Fruit fly (Drosophila melanogaster) whole organism, prepupa: ENCODE measurements around the gene CG4629.
A peak's percentile ranks its signal among the peaks of the same experiment; 100 is the strongest.

Source experiments
- Blimp-1 ChIP-seq: fragments of 200-800 bp; sonication (Bioruptor generic); optimal IDR thresholded peaks from 3 replicates; lab custom pipeline; 2017; ENCODE audit warnings: missing biosample characterization, missing genetic modification characterization, mild to moderate bottlenecking, moderate library complexity, missing genetic modification reagents
- CG11762 ChIP-seq: fragments of 200-800 bp; sonication (Bioruptor generic); optimal IDR thresholded peaks from 3 replicates; lab custom pipeline; 2016; ENCODE audit warnings: missing biosample characterization, missing genetic modification characterization; ENCODE audit not compliant: insufficient read depth
- CG11902 ChIP-seq: fragments of 200-800 bp; sonication (Bioruptor generic); optimal IDR thresholded peaks from 3 replicates; lab custom pipeline; 2016; ENCODE audit warnings: missing biosample characterization, missing genetic modification characterization
- CG15336 ChIP-seq: fragments of 200-800 bp; sonication (Bioruptor generic); IDR thresholded peaks from 2 replicates; pipeline ENCODE4 v1.3.6; 2022; ENCODE audit warnings: missing biosample characterization, missing genetic modification characterization
- CG1621 ChIP-seq: fragments of 200-800 bp; sonication (Bioruptor generic); optimal IDR thresholded peaks from 3 replicates; lab custom pipeline; 2018; ENCODE audit warnings: missing biosample characterization, mild to moderate bottlenecking, missing genetic modification characterization
- CG16779 ChIP-seq: fragments of 200-800 bp; sonication (Bioruptor generic); optimal IDR thresholded peaks from 3 replicates; lab custom pipeline; 2017; ENCODE audit warnings: missing biosample characterization, mild to moderate bottlenecking, missing genetic modification characterization
- CG31627 ChIP-seq: fragments of 200-800 bp; sonication (Bioruptor generic); optimal IDR thresholded peaks from 3 replicates; lab custom pipeline; 2016; ENCODE audit warnings: missing biosample characterization, missing genetic modification characterization
- CG32006 ChIP-seq: fragments of 200-800 bp; sonication (Bioruptor generic); optimal IDR thresholded peaks from 3 replicates; lab custom pipeline; 2017; ENCODE audit warnings: missing biosample characterization, mild to moderate bottlenecking, missing genetic modification characterization
- CG3919 ChIP-seq: fragments of 200-800 bp; sonication (Bioruptor generic); optimal IDR thresholded peaks from 3 replicates; lab custom pipeline; 2016; ENCODE audit warnings: missing biosample characterization, missing genetic modification characterization
- CG4318 ChIP-seq: fragments of 200-800 bp; sonication (Bioruptor generic); optimal IDR thresholded peaks from 3 replicates; lab custom pipeline; 2017; ENCODE audit warnings: missing biosample characterization, mild to moderate bottlenecking, missing genetic modification characterization
- CG6276 ChIP-seq: fragments of 200-800 bp; sonication (Bioruptor generic); optimal IDR thresholded peaks from 2 replicates; lab custom pipeline; 2017; ENCODE audit warnings: missing biosample characterization, mild to moderate bottlenecking, missing genetic modification characterization
- CG6792 ChIP-seq: fragments of 200-800 bp; sonication (Bioruptor generic); optimal IDR thresholded peaks from 3 replicates; lab custom pipeline; 2016; ENCODE audit warnings: missing biosample characterization, missing genetic modification characterization
- CG6808 ChIP-seq: fragments of 200-800 bp; sonication (Bioruptor generic); optimal IDR thresholded peaks from 3 replicates; lab custom pipeline; 2017; ENCODE audit warnings: missing biosample characterization, missing genetic modification characterization, mild to moderate bottlenecking, moderate library complexity, missing genetic modification reagents
- CG6854 ChIP-seq: fragments of 200-800 bp; sonication (Bioruptor generic); optimal IDR thresholded peaks from 2 replicates; lab custom pipeline; 2017; ENCODE audit warnings: missing biosample characterization, mild to moderate bottlenecking, missing genetic modification characterization
- CG8119 ChIP-seq: fragments of 200-800 bp; sonication (Bioruptor generic); IDR thresholded peaks from 3 replicates; pipeline ENCODE4 v1.3.6; 2022; ENCODE audit warnings: missing biosample characterization, missing genetic modification characterization
- CG8319 ChIP-seq: fragments of 200-800 bp; sonication (Bioruptor generic); optimal IDR thresholded peaks from 3 replicates; lab custom pipeline; 2016; ENCODE audit warnings: missing biosample characterization, missing genetic modification characterization
- CG8632 ChIP-seq: fragments of 200-800 bp; sonication (Bioruptor generic); optimal IDR thresholded peaks from 3 replicates; lab custom pipeline; 2016; ENCODE audit warnings: missing biosample characterization, missing genetic modification characterization
- CG9139 ChIP-seq: fragments of 200-800 bp; sonication (Bioruptor generic); optimal IDR thresholded peaks from 3 replicates; lab custom pipeline; 2017; ENCODE audit warnings: missing biosample characterization, mild to moderate bottlenecking, missing genetic modification characterization
- Eip78C ChIP-seq: fragments of 200-800 bp; sonication (Bioruptor generic); peaks from one replicate; lab custom pipeline; 2016; ENCODE audit warnings: missing biosample characterization, missing genetic modification characterization
- Ets21C ChIP-seq: fragments of 200-800 bp; sonication (Bioruptor generic); optimal IDR thresholded peaks from 3 replicates; lab custom pipeline; 2016; ENCODE audit warnings: missing biosample characterization, missing genetic modification characterization
- Gug ChIP-seq: fragments of 200-800 bp; sonication (Bioruptor generic); IDR thresholded peaks from 2 replicates; pipeline ENCODE4 v1.3.6; 2022; ENCODE audit warnings: missing biosample characterization, missing genetic modification characterization
- Hr38 ChIP-seq: sonication (Bioruptor generic); optimal IDR thresholded peaks from 2 replicates; lab custom pipeline; 2016; ENCODE audit warnings: missing biosample characterization, missing genetic modification characterization
- Hr39 ChIP-seq: fragments of 200-800 bp; sonication (Bioruptor generic); optimal IDR thresholded peaks from 2 replicates; lab custom pipeline; 2016; ENCODE audit warnings: missing biosample characterization, missing genetic modification characterization
- Lpt ChIP-seq: fragments of 200-800 bp; sonication (Bioruptor generic); optimal IDR thresholded peaks from 3 replicates; lab custom pipeline; 2016; ENCODE audit warnings: missing biosample characterization, missing genetic modification characterization
- Met ChIP-seq: fragments of 200-800 bp; sonication (Bioruptor generic); optimal IDR thresholded peaks from 3 replicates; lab custom pipeline; 2016; ENCODE audit warnings: missing biosample characterization, missing genetic modification characterization
- Sox102F ChIP-seq: fragments of 200-800 bp; sonication (Bioruptor generic); optimal IDR thresholded peaks from 2 replicates; lab custom pipeline; 2016; ENCODE audit warnings: missing biosample characterization, mild to moderate bottlenecking, missing genetic modification characterization
- Sox14 ChIP-seq: fragments of 200-800 bp; sonication (Bioruptor generic); optimal IDR thresholded peaks from 3 replicates; lab custom pipeline; 2016; ENCODE audit warnings: missing biosample characterization, missing genetic modification characterization
- Sox15 ChIP-seq: fragments of 200-800 bp; sonication (Bioruptor generic); optimal IDR thresholded peaks from 3 replicates; lab custom pipeline; 2016; ENCODE audit warnings: missing biosample characterization, missing genetic modification characterization
- achi ChIP-seq: fragments of 200-800 bp; sonication (Bioruptor generic); optimal IDR thresholded peaks from 3 replicates; lab custom pipeline; 2016; ENCODE audit warnings: missing biosample characterization, missing genetic modification characterization
- acj6 ChIP-seq: fragments of 200-800 bp; sonication (Bioruptor generic); optimal IDR thresholded peaks from 3 replicates; lab custom pipeline; 2016; ENCODE audit warnings: missing biosample characterization, missing genetic modification characterization
- cyc ChIP-seq: fragments of 200-800 bp; sonication (Bioruptor generic); optimal IDR thresholded peaks from 3 replicates; lab custom pipeline; 2016; ENCODE audit warnings: missing biosample characterization, missing genetic modification characterization
- dac ChIP-seq: fragments of 200-800 bp; sonication (Bioruptor generic); optimal IDR thresholded peaks from 2 replicates; lab custom pipeline; 2017; ENCODE audit warnings: missing biosample characterization, mild to moderate bottlenecking, missing genetic modification characterization
- eg ChIP-seq: fragments of 200-800 bp; sonication (Bioruptor generic); IDR thresholded peaks from 3 replicates; pipeline ENCODE4 v1.3.6; 2022; ENCODE audit warnings: missing biosample characterization, missing genetic modification characterization
- esn ChIP-seq: fragments of 200-800 bp; sonication (Bioruptor generic); optimal IDR thresholded peaks from 2 replicates; lab custom pipeline; 2016; ENCODE audit warnings: missing biosample characterization, mild to moderate bottlenecking, missing genetic modification characterization, moderate library complexity
- fkh ChIP-seq: fragments of 200-800 bp; sonication (Bioruptor generic); optimal IDR thresholded peaks from 3 replicates; lab custom pipeline; 2017; ENCODE audit warnings: missing biosample characterization, mild to moderate bottlenecking, missing genetic modification characterization, moderate library complexity
- lz ChIP-seq: fragments of 200-800 bp; sonication (Bioruptor generic); optimal IDR thresholded peaks from 3 replicates; lab custom pipeline; 2016; ENCODE audit warnings: missing biosample characterization, missing genetic modification characterization
- net ChIP-seq: fragments of 200-800 bp; sonication (Bioruptor generic); optimal IDR thresholded peaks from 3 replicates; lab custom pipeline; 2016; ENCODE audit warnings: missing biosample characterization, missing genetic modification characterization
- pdm3 ChIP-seq: fragments of 200-800 bp; sonication (Bioruptor generic); optimal IDR thresholded peaks from 3 replicates; lab custom pipeline; 2016; ENCODE audit warnings: missing biosample characterization, missing genetic modification characterization
- ss ChIP-seq, 2 experiments: fragments of 200-800 bp; sonication (Bioruptor generic); optimal IDR thresholded peaks; 2 replicates in 1 of 2; 3 replicates in 1 of 2; lab custom pipeline; 2017 to 2018; ENCODE audit warnings: mild to moderate bottlenecking in 2 of 2, missing biosample characterization in 2 of 2, missing genetic modification characterization in 2 of 2, moderate library complexity in 1 of 2
- svp ChIP-seq: fragments of 200-800 bp; sonication (Bioruptor generic); peaks from one replicate; lab custom pipeline; 2016; ENCODE audit warnings: missing biosample characterization, missing genetic modification characterization
- topi ChIP-seq: fragments of 200-800 bp; sonication (Bioruptor generic); optimal IDR thresholded peaks from 3 replicates; lab custom pipeline; 2016; ENCODE audit warnings: missing biosample characterization, missing genetic modification characterization
- vri ChIP-seq: fragments of 200-800 bp; sonication (Bioruptor generic); optimal IDR thresholded peaks from 3 replicates; lab custom pipeline; 2016; ENCODE audit warnings: missing biosample characterization, mild to moderate bottlenecking, missing genetic modification characterization

Gene CG4629

DNA sequence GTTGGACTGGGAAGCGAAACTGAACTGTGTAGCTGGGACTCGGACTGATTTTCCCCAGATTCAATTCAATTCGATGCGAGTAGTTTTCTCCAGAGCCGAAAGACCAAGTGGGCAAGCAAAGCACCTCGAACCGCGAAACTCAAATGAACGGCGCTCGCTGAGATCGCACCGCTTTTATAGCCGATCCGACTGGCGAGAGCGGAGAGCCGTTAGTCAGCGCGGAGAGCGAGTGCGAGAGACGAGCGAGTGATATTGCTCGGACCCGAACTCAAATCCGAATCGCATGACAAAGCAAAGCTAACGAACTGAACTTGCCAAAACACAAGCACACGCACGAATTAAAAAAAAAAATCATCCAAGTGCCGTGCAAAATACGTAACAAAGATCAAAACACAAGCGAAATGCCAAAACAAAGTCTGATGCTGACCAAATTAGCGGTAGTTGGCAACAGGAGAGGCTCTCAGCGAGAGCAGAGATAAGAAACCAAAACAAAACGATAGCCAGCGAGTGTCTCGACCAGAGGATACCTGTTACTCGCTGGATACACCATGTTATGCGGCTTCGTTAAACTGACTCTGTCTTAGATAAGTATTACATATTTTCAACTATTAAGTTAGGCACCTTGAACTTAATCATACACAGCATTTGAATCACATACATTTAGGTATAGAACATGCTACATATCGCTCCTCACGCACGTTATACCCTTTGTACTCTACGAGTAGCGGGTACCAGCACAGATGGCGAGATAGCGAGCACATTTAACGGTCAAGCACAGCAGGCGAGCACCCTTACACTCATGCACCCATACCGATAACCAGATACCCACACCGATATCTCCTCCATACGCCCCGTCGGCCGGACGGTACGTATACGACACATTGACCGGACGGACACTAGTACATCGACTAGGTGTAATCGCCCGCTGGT is 16.8 kb upstream of the CG4629 start (continued):
- TF ChIP-seq CG1621 (tag; lab: Kevin White, UChicago) (peak; percentile 55), achi (GFP tag; lab: Kevin White, UChicago) (peak; percentile 76), CG8119 (GFP tag; lab: Robert Waterston, UW) (peak; percentile 73), CG3919 (peak; percentile 71), ss (GFP tag; optimal IDR thresholded peaks at IDR 0.05; lab: Kevin White, UChicago) (peak in 1 of 2 experiments; percentile 59), cyc (GFP tag; lab: Kevin White, UChicago) (peak; percentile 73), Lpt (GFP tag; lab: Kevin White, UChicago) (peak; percentile 1), CG6792 (peak; percentile 77), CG6854 (GFP tag; lab: Kevin White, UChicago) (no peak), CG32006 (GFP tag; lab: Kevin White, UChicago) (peak; percentile 85), CG11762 (GFP tag; lab: Kevin White, UChicago) (peak; percentile 70), Sox102F (GFP tag; lab: Kevin White, UChicago) (peak; percentile 82), Gug (GFP tag; lab: Robert Waterston, UW) (peak; percentile 70), dac (peak; percentile 47), Eip78C (peak; percentile 94), topi (GFP tag; lab: Kevin White, UChicago) (peak; percentile 81), net (GFP tag; lab: Kevin White, UChicago) (peak; percentile 84), acj6 (GFP tag; lab: Kevin White, UChicago) (peak; percentile 84), Met (GFP tag; lab: Kevin White, UChicago) (peak; percentile 81), vri (GFP tag; lab: Kevin White, UChicago) (peak; percentile 79), lz (GFP tag; lab: Kevin White, UChicago) (peak; percentile 83), CG6276 (peak; percentile 72), CG31627 (peak; percentile 81)

DNA sequence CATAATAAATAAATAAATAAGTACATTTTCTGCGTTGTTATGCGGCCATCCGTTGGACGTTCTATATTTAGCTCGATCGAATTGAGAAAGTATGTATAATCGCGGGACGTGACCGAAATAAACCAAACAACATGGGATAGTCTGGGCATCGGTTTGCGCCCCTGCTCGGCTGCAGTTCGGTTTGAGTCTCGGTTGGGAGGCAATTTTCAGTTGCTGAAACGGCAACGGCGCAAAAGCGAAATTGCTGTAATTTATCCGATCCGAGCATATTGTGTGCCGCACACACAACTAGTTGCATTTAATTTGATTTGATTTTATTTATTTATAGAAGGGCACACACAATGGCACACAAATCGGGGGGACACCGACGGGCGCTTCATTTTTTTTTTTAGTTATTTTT is 15.8 kb upstream of the CG4629 start:
- no peak for TF ChIP-seq CG1621 (tag; lab: Kevin White, UChicago)
- peak; percentile 31; the same call in 2 of the 3 replicates for TF ChIP-seq eg (GFP tag; lab: Robert Waterston, UW)
- TF ChIP-seq achi (GFP tag; lab: Kevin White, UChicago), result no peak
- no peak for TF ChIP-seq CG6854 (GFP tag; lab: Kevin White, UChicago)
- no peak for TF ChIP-seq CG31627
- TF ChIP-seq esn (GFP tag; lab: Kevin White, UChicago), result no peak
- peak; percentile 14 for TF ChIP-seq Eip78C
- no peak for TF ChIP-seq CG6276
- no peak for TF ChIP-seq CG8319 (GFP tag; lab: Kevin White, UChicago)
- TF ChIP-seq CG6808 (GFP tag; lab: Kevin White, UChicago), result no peak
- TF ChIP-seq Sox15 (GFP tag; lab: Kevin White, UChicago), result no peak
- TF ChIP-seq Lpt (GFP tag; lab: Kevin White, UChicago), result no peak
- TF ChIP-seq Ets21C (GFP tag; lab: Kevin White, UChicago), result no peak
- no peak for TF ChIP-seq Met (GFP tag; lab: Kevin White, UChicago)
- peak; percentile 61 for TF ChIP-seq svp (GFP tag; lab: Kevin White, UChicago)
- TF ChIP-seq, all 60 proteins: peak for 3

DNA sequence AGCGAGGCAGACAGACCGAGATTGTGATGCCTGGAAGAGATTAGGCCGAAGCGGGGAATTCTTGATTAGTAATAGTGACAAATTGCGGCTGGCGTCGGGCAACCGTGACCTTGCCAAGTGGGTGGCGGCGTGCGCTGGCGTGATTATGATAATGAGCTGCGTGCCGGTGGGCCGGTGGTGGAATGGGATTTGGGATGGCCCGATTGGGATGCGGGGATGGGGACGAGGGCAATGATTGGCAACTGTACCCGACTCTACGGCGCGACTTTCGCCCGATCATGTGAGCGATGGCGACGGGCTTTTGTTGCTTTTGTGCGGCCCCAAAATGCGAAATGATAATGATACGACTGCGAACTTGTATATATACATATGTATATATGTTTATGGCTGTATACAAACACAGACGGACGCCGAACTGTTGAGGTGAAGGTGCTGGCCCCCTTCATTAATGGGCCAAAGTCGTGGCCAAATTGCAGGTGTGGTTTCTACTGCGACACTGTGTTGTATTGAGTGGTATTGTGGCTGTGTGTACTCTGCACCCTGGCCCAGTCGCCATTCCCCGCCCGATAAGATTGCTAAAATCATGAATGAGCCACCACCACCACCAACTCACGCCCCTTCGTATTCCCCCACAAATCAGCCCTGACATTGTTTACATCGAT is 14.5 kb upstream of the CG4629 start:
- TF ChIP-seq acj6 (GFP tag; lab: Kevin White, UChicago) (no peak), dac (no peak), svp (GFP tag; lab: Kevin White, UChicago) (peak; percentile 95), CG11762 (GFP tag; lab: Kevin White, UChicago) (no peak), Eip78C (peak; percentile 80), CG9139 (GFP tag; lab: Kevin White, UChicago) (no peak), CG8319 (GFP tag; lab: Kevin White, UChicago) (no peak), CG1621 (tag; lab: Kevin White, UChicago) (no peak), CG32006 (GFP tag; lab: Kevin White, UChicago) (no peak), Sox14 (GFP tag; lab: Kevin White, UChicago) (peak; percentile 26), Hr38 (GFP tag; lab: Kevin White, UChicago) (no peak), CG8632 (GFP tag; lab: Kevin White, UChicago) (no peak), pdm3 (GFP tag; lab: Kevin White, UChicago) (no peak), ss (GFP tag; optimal IDR thresholded peaks at IDR 0.05; lab: Kevin White, UChicago) (peak in 1 of 2 experiments; percentile 16), CG11902 (GFP tag; lab: Kevin White, UChicago) (no peak), CG3919 (peak; percentile 5), Hr39 (no peak), CG16779 (tag; lab: Kevin White, UChicago) (peak; percentile 28), CG31627 (no peak), Blimp-1 (no peak), esn (GFP tag; lab: Kevin White, UChicago) (peak; percentile 5), CG15336 (GFP tag; lab: Robert Waterston, UW) (no peak), fkh (GFP tag; lab: Kevin White, UChicago) (peak; percentile 20), CG4318 (GFP tag; lab: Kevin White, UChicago) (no peak), Ets21C (GFP tag; lab: Kevin White, UChicago) (no peak), CG8119 (GFP tag; lab: Robert Waterston, UW) (no peak)
